Worm (Caenorhabditis elegans) whole organism, late embryonic: ENCODE data around the gene W05B10.4.

Source experiments
- C08G9.2 ChIP-seq: sonication (generic microtip); optimal IDR thresholded peaks from 2 replicates; lab custom pipeline; 2016; ENCODE audit warnings: mild to moderate bottlenecking, missing genetic modification characterization, moderate library complexity, missing compliant biosample characterization
- C38D4.7 ChIP-seq: fragments of 200-800 bp; sonication (Bioruptor generic); optimal IDR thresholded peaks from 2 replicates; lab custom pipeline; 2018; ENCODE audit warnings: mild to moderate bottlenecking, missing genetic modification characterization, moderate library complexity, missing compliant biosample characterization
- F13H6.1 ChIP-seq: sonication (generic microtip); optimal IDR thresholded peaks from 2 replicates; lab custom pipeline; 2016; ENCODE audit warnings: missing genetic modification characterization, missing compliant biosample characterization
- K02D7.2 ChIP-seq: sonication (generic microtip); optimal IDR thresholded peaks from 2 replicates; lab custom pipeline; 2017; ENCODE audit warnings: mild to moderate bottlenecking, missing genetic modification characterization, missing compliant biosample characterization
- K09A11.1 ChIP-seq: sonication (generic microtip); optimal IDR thresholded peaks from 2 replicates; lab custom pipeline; 2017; ENCODE audit warnings: antibody characterized with exemption, mild to moderate bottlenecking, missing genetic modification characterization, missing compliant biosample characterization; ENCODE audit not compliant: insufficient read depth
- Y22D7AL.16 ChIP-seq: sonication (generic microtip); optimal IDR thresholded peaks from 2 replicates; lab custom pipeline; 2016; ENCODE audit warnings: missing genetic modification characterization, missing compliant biosample characterization
- ahr-1 ChIP-seq: sonication (generic microtip); optimal IDR thresholded peaks from 2 replicates; lab custom pipeline; 2016; ENCODE audit warnings: missing genetic modification characterization, missing compliant biosample characterization
- ceh-18 ChIP-seq: sonication (generic microtip); optimal IDR thresholded peaks from 2 replicates; lab custom pipeline; 2016; ENCODE audit warnings: missing genetic modification characterization, missing compliant biosample characterization
- ceh-19 ChIP-seq: fragments of 200-800 bp; sonication (Bioruptor generic); optimal IDR thresholded peaks from 2 replicates; lab custom pipeline; 2018; ENCODE audit warnings: mild to moderate bottlenecking, missing genetic modification characterization, missing compliant biosample characterization
- ceh-2 ChIP-seq: sonication (generic microtip); optimal IDR thresholded peaks from 2 replicates; lab custom pipeline; 2016; ENCODE audit warnings: missing genotype, missing genetic modification characterization, missing compliant biosample characterization
- ceh-22 ChIP-seq: sonication (generic microtip); optimal IDR thresholded peaks from 2 replicates; lab custom pipeline; 2017; ENCODE audit warnings: missing biosample characterization, missing genetic modification characterization
- ceh-24 ChIP-seq: sonication (generic microtip); optimal IDR thresholded peaks from 2 replicates; lab custom pipeline; 2016; ENCODE audit warnings: mild to moderate bottlenecking, missing genetic modification characterization, missing compliant biosample characterization
- ceh-30 ChIP-seq: fragments of 150-350 bp; optimal IDR thresholded peaks from 2 replicates; lab custom pipeline; 2014; ENCODE audit warnings: missing biosample characterization, missing genetic modification characterization
- ceh-31 ChIP-seq: sonication (generic microtip); optimal IDR thresholded peaks from 2 replicates; lab custom pipeline; 2016; ENCODE audit warnings: missing genetic modification characterization, missing compliant biosample characterization
- ceh-34 ChIP-seq: sonication (generic microtip); optimal IDR thresholded peaks from 2 replicates; lab custom pipeline; 2016; ENCODE audit warnings: mild to moderate bottlenecking, missing genetic modification characterization, missing compliant biosample characterization
- ceh-45 ChIP-seq: fragments of 200-800 bp; sonication (Bioruptor generic); IDR thresholded peaks from 2 replicates; pipeline ENCODE4 v1.3.6; 2022; ENCODE audit warnings: missing genetic modification reagents, missing genetic modification characterization, missing compliant biosample characterization
- ceh-6 ChIP-seq: fragments of 200-800 bp; sonication (Bioruptor generic); optimal IDR thresholded peaks from 2 replicates; lab custom pipeline; 2018; ENCODE audit warnings: mild to moderate bottlenecking, missing genetic modification characterization, missing compliant biosample characterization
- ceh-9 ChIP-seq: sonication (generic microtip); optimal IDR thresholded peaks from 2 replicates; lab custom pipeline; 2016; ENCODE audit warnings: mild to moderate bottlenecking, missing genetic modification characterization, inconsistent platforms, missing compliant biosample characterization
- dmd-4 ChIP-seq: sonication (generic microtip); optimal IDR thresholded peaks from 2 replicates; lab custom pipeline; 2016; ENCODE audit warnings: borderline replicate concordance, missing genetic modification characterization, missing compliant biosample characterization
- elt-2 ChIP-seq: sonication (generic microtip); optimal IDR thresholded peaks from 2 replicates; lab custom pipeline; 2016; ENCODE audit warnings: missing genetic modification reagents, missing genetic modification characterization, missing compliant biosample characterization
- elt-4 ChIP-seq: sonication (generic microtip); optimal IDR thresholded peaks from 2 replicates; lab custom pipeline; 2016; ENCODE audit warnings: missing genetic modification characterization, missing compliant biosample characterization
- eyg-1 ChIP-seq: sonication (generic microtip); optimal IDR thresholded peaks from 2 replicates; lab custom pipeline; 2016; ENCODE audit warnings: missing genotype, missing genetic modification characterization, missing compliant biosample characterization
- fkh-6 ChIP-seq: sonication (generic microtip); optimal IDR thresholded peaks from 2 replicates; lab custom pipeline; 2016; ENCODE audit warnings: missing genetic modification characterization, missing compliant biosample characterization
- gmeb-2 ChIP-seq: sonication (generic microtip); optimal IDR thresholded peaks from 2 replicates; lab custom pipeline; 2016; ENCODE audit warnings: missing genetic modification characterization, inconsistent platforms, missing compliant biosample characterization
- lin-11 ChIP-seq: fragments of 200-800 bp; sonication (Bioruptor generic); optimal IDR thresholded peaks from 2 replicates; lab custom pipeline; 2018; ENCODE audit warnings: mild to moderate bottlenecking, missing genetic modification characterization, missing compliant biosample characterization
- madf-2 ChIP-seq: sonication (generic microtip); optimal IDR thresholded peaks from 2 replicates; lab custom pipeline; 2017; ENCODE audit warnings: missing genetic modification characterization, missing compliant biosample characterization
- mec-3 ChIP-seq: sonication (generic microtip); optimal IDR thresholded peaks from 2 replicates; lab custom pipeline; 2016; ENCODE audit warnings: borderline replicate concordance, missing genetic modification characterization, missing compliant biosample characterization
- nhr-232 ChIP-seq: sonication (generic microtip); optimal IDR thresholded peaks from 2 replicates; lab custom pipeline; 2016; ENCODE audit warnings: missing genetic modification characterization, missing compliant biosample characterization
- odd-2 ChIP-seq: sonication (generic microtip); optimal IDR thresholded peaks from 2 replicates; lab custom pipeline; 2017; ENCODE audit warnings: antibody characterized with exemption, mild to moderate bottlenecking, missing genetic modification characterization, missing compliant biosample characterization
- pag-3 ChIP-seq: sonication (generic microtip); optimal IDR thresholded peaks from 2 replicates; lab custom pipeline; 2016; ENCODE audit warnings: missing compliant biosample characterization, missing genetic modification characterization, borderline replicate concordance
- pax-1 ChIP-seq: fragments of 150-350 bp; optimal IDR thresholded peaks from 2 replicates; lab custom pipeline; 2014; ENCODE audit warnings: missing biosample characterization, missing genetic modification characterization
- pha-4 ChIP-seq: fragments of 150-350 bp; optimal IDR thresholded peaks from 2 replicates; lab custom pipeline; 2018; ENCODE audit warnings: missing biosample characterization, missing genetic modification reagents, missing genetic modification characterization
- rnt-1 ChIP-seq: sonication (generic microtip); optimal IDR thresholded peaks from 2 replicates; lab custom pipeline; 2016; ENCODE audit warnings: missing genetic modification characterization, missing compliant biosample characterization
- sdc-2 ChIP-seq: sonication (generic microtip); optimal IDR thresholded peaks from 2 replicates; lab custom pipeline; 2016; ENCODE audit warnings: missing genotype, missing genetic modification characterization, missing compliant biosample characterization
- sox-2 ChIP-seq: fragments of 200-800 bp; sonication (Bioruptor generic); IDR thresholded peaks from 2 replicates; pipeline ENCODE4 v1.3.6; 2022; ENCODE audit warnings: missing genetic modification reagents, missing genetic modification characterization, missing compliant biosample characterization
- sox-4 ChIP-seq: sonication (generic microtip); optimal IDR thresholded peaks from 2 replicates; lab custom pipeline; 2017; ENCODE audit warnings: mild to moderate bottlenecking, missing genetic modification characterization, inconsistent platforms, missing compliant biosample characterization
- syd-9 ChIP-seq: sonication (generic microtip); optimal IDR thresholded peaks from 2 replicates; lab custom pipeline; 2016; ENCODE audit warnings: mild to moderate bottlenecking, missing genetic modification characterization, moderate library complexity, missing compliant biosample characterization
- tbx-2 ChIP-seq: sonication (generic microtip); optimal IDR thresholded peaks from 2 replicates; lab custom pipeline; 2016; ENCODE audit warnings: missing genetic modification characterization, missing compliant biosample characterization
- tbx-7 ChIP-seq: sonication (generic microtip); optimal IDR thresholded peaks from 2 replicates; lab custom pipeline; 2016; ENCODE audit warnings: missing genotype, missing genetic modification characterization, missing compliant biosample characterization
- unc-3 ChIP-seq, 2 experiments: fragments of 200-800 bp in 1 of 2; sonication (Bioruptor generic) in 1 of 2; sonication (generic microtip) in 1 of 2; conservative IDR thresholded peaks in 1 of 2; optimal IDR thresholded peaks in 1 of 2; 2 replicates each; pipeline versions ENCODE4 v1.3.6 to Lab custom; 2016 to 2022; ENCODE audit warnings: missing compliant biosample characterization in 2 of 2, missing genetic modification characterization in 2 of 2, missing genetic modification reagents in 1 of 2
- zip-5 ChIP-seq: sonication (generic microtip); optimal IDR thresholded peaks from 2 replicates; lab custom pipeline; 2016; ENCODE audit warnings: missing genetic modification characterization, missing compliant biosample characterization

W05B10.4 gene

DNA sequence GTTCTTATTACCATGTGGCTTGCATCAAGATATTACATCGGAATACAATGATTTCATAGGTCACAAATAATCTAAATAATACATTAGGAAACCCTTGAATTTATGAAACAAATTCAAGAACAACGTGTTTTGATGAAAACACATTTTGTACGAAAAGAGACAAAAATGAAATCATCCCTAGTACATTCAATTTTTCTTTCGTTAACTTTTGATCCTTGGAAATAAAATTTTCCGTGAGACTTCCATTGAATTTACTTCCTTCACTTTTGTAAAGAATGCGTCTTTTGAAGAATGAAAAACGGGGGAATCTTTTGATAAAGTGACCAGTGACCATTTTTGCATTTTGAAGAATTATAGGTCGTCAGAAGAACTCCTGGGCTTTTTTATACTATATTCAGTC, 5.7 kb downstream of the W05B10.4 start:
- TF ChIP-seq elt-2, result no peak
- TF ChIP-seq ceh-19 (GFP tag; lab: Kevin White, UChicago), result no peak

DNA sequence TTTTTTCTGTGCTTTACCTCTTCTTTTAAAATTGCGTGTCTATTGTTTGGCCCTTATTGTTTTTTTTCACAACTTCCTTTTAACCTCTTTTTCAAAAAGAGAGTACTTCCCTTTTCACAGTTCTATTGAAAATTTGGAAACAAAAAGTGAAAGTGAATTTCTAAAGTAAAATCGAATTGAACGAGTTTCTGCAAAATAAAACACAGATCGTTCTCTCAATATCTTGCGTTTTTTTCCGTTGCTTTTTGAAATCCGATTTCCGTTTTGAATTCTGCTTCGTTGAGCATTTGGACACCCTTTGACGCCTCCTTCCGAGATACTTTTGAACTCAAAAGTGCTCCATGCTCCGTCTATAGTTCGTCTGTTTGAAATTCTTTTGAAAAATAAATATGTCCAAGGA, 8.3 kb downstream of the W05B10.4 start:
- TF ChIP-seq tbx-7 (tag; lab: Kevin White, UChicago), result no peak
- no peak for TF ChIP-seq K09A11.1
- TF ChIP-seq gmeb-2 (tag; lab: Kevin White, UChicago), result no peak
- no peak for TF ChIP-seq nhr-232 (tag; lab: Kevin White, UChicago)
- TF ChIP-seq sdc-2 (tag; lab: Kevin White, UChicago), result no peak
- TF ChIP-seq ceh-45 (GFP tag; lab: Robert Waterston, UW), result no peak
- TF ChIP-seq C08G9.2 (tag; lab: Kevin White, UChicago), result no peak
- TF ChIP-seq K02D7.2 (tag; lab: Kevin White, UChicago), result no peak
- TF ChIP-seq tbx-2 (tag; lab: Kevin White, UChicago), result no peak

DNA sequence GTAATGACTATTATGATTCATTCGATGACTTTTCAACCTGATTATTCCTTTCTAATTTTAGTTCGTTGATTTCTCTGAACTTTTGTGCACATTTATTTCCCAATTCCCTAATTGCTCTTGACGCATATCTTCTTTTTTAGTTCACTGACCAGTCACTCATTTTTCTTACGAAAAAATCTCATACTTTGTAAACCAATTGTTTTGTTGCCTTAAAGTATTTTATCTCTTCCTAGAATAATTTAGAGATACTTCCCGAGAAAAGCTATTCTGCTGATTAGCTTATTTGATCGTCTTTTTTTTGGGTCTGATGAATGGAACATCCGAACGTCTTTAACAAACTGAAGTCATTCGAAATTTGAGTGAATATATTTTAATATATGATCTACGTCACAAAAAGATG, 11.3 kb downstream of the W05B10.4 start:
- no peak for TF ChIP-seq ceh-31
- no peak for TF ChIP-seq ceh-19 (GFP tag; lab: Kevin White, UChicago)
- TF ChIP-seq C38D4.7, result no peak
- no peak for TF ChIP-seq zip-5 (tag; lab: Kevin White, UChicago)
- TF ChIP-seq fkh-6 (tag; lab: Kevin White, UChicago), result no peak
- no peak for TF ChIP-seq sox-2
- TF ChIP-seq ceh-30 (tag; lab: Kevin White, UChicago), result no peak
- TF ChIP-seq C08G9.2 (tag; lab: Kevin White, UChicago), result no peak
- no peak for TF ChIP-seq lin-11 (tag; lab: Kevin White, UChicago)
- no peak for TF ChIP-seq ceh-6 (GFP tag; lab: Kevin White, UChicago)
- no peak for TF ChIP-seq pax-1 (tag; lab: Kevin White, UChicago)
- TF ChIP-seq F13H6.1 (tag; lab: Kevin White, UChicago), result no peak
- no peak for TF ChIP-seq eyg-1 (tag; lab: Kevin White, UChicago)
- TF ChIP-seq ceh-9 (tag; lab: Kevin White, UChicago), result no peak
- no peak for TF ChIP-seq ceh-34
- no peak for TF ChIP-seq mec-3 (tag; lab: Kevin White, UChicago)
- no peak for TF ChIP-seq rnt-1 (tag; lab: Kevin White, UChicago)
- no peak for TF ChIP-seq pha-4 (tag; lab: Kevin White, UChicago)
- TF ChIP-seq ceh-24 (tag; lab: Kevin White, UChicago), result no peak

DNA sequence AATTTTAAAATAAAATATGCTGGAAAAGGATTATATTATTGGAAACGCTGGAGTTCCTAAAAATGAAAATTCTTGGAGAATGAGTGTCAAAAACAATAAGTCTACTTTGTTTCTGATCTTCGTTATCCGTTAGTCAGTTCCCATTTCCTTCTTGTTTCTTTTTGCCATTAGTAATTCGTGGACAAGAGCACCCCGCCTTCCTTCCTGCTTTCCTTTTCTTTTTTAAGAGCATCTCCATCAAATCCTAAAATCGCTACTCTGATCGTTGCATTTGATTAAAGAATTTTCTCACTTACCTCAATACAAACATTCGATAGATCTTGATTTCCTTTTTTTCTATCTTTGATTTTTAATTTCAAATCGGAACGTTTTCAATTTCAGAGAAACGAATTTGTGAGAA, 11.8 kb downstream of the W05B10.4 start, which contains the start of gene frpr-15:
Gene frpr-15, plus strand, starts transcription at position 301 of the 400 bp plus-strand sequence.
- no peak for TF ChIP-seq odd-2 (tag; lab: Kevin White, UChicago)
- TF ChIP-seq ceh-30 (tag; lab: Kevin White, UChicago), result no peak
- TF ChIP-seq Y22D7AL.16 (tag; lab: Kevin White, UChicago), result no peak
- TF ChIP-seq pag-3 (tag; lab: Kevin White, UChicago), result no peak
- no peak for TF ChIP-seq unc-3 (GFP tag; conservative IDR thresholded peaks at IDR 0.05; lab: Robert Waterston, UW)
- no peak for TF ChIP-seq unc-3 (tag; optimal IDR thresholded peaks at IDR 0.05; lab: Kevin White, UChicago)
- no peak for TF ChIP-seq K02D7.2 (tag; lab: Kevin White, UChicago)
- TF ChIP-seq dmd-4, result no peak
- TF ChIP-seq ceh-31, result no peak
- TF ChIP-seq C38D4.7, result no peak
- TF ChIP-seq ceh-18 (tag; lab: Kevin White, UChicago), result no peak
- no peak for TF ChIP-seq ceh-2 (tag; lab: Kevin White, UChicago)
- no peak for TF ChIP-seq madf-2 (tag; lab: Kevin White, UChicago)
- TF ChIP-seq ceh-19 (GFP tag; lab: Kevin White, UChicago), result no peak
- TF ChIP-seq syd-9 (tag; lab: Kevin White, UChicago), result no peak
- TF ChIP-seq sox-4 (tag; lab: Kevin White, UChicago), result no peak
- TF ChIP-seq elt-4 (tag; lab: Kevin White, UChicago), result no peak
- no peak for TF ChIP-seq zip-5 (tag; lab: Kevin White, UChicago)
- no peak for TF ChIP-seq ceh-22 (tag; lab: Kevin White, UChicago)
- no peak for TF ChIP-seq ahr-1
- no peak for TF ChIP-seq lin-11 (tag; lab: Kevin White, UChicago)
